Fruit fly (Drosophila melanogaster): Measurements from ENCODE around the gene CG34164.

Gene CG34164

DNA sequence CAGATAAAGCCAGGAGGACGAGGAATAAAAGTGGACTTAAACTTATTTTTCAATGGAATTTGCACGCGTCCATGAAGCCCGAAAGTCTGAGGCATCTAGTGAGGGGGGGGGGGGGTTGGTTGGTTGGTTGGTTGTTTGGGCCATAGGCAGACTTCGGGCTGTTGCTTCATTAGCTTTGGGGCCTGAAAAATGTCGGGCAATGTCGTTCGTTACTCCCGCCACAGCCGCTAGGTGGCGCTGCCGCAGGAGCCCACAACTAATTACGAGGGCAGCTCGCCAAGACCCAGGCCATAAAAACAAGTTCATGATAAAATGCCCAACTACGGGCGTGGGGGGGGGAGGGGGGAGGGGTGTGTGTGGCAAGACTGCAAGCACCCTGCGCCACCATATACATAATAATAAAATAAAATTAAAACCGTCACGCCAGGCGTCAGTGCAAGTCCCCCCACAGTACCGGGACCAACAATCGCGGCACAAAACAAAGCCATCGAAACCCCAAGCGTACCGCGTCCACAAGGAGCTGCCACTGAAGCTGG is 22.0 kb downstream of the CG34164 start:
- TF ChIP-seq h (optimal IDR thresholded peaks at IDR 0.05), result no peak
- no peak for TF ChIP-seq ttk (optimal IDR thresholded peaks at IDR 0.05)
- TF ChIP-seq psq (optimal IDR thresholded peaks at IDR 0.05), result no peak
- no peak for TF ChIP-seq Sin3A (optimal IDR thresholded peaks at IDR 0.05)
- no peak for TF ChIP-seq Myc (optimal IDR thresholded peaks at IDR 0.05)

DNA sequence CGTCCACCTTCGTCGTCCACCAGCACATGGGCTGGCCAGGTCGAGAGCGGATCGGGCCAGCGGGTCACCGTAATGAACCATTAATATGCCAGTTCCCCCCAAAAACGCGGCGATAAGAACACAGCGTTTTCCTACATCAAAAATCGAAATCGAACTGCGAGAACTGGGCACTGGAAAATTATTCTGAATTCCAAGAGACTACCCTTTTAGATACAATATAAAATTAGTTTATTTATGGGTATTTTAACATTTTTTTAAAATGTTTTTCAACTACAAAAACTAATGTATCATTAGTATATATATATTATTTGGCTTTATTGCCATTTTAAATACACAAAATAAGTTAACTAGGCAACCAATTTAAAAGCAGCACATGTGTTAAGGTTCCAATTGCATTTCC is 22.5 kb downstream of the CG34164 start:
- TF ChIP-seq Myc (optimal IDR thresholded peaks at IDR 0.05), result no peak
- TF ChIP-seq insv (optimal IDR thresholded peaks at IDR 0.05), result no peak
- TF ChIP-seq ttk (optimal IDR thresholded peaks at IDR 0.05), result no peak

DNA sequence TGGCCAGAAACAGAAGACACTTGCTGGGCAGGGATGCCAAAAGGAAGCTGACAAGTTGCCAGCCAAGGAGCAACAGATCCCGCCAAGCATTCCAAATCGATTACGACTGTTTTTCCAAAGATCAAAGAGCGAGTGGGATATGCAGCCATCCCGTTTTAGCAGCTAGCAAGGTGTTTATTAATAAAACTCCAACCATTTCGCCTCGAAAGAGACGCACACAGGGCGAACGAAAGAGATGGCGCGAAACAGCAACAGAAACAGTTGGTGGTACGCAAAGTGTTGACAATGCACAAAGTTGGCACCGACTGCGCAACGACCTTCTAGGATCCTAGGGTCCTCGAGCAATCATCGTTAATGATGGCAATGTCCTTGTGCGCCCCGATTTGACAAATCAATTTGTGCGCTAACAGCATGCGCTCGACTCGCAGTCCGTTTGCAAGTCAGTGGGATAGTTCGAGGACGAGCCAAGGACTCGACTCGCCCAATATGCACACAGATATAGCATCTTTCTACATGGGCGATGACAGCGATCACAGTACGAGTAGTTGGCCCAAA is 23.8 kb downstream of the CG34164 start:
- TF ChIP-seq ttk (optimal IDR thresholded peaks at IDR 0.05), result no peak
- no peak for TF ChIP-seq insv (optimal IDR thresholded peaks at IDR 0.05)
- no peak for TF ChIP-seq Sin3A (optimal IDR thresholded peaks at IDR 0.05)
- no peak for TF ChIP-seq h (optimal IDR thresholded peaks at IDR 0.05)
- TF ChIP-seq psq (optimal IDR thresholded peaks at IDR 0.05), result no peak
- no peak for TF ChIP-seq Myc (optimal IDR thresholded peaks at IDR 0.05)

DNA sequence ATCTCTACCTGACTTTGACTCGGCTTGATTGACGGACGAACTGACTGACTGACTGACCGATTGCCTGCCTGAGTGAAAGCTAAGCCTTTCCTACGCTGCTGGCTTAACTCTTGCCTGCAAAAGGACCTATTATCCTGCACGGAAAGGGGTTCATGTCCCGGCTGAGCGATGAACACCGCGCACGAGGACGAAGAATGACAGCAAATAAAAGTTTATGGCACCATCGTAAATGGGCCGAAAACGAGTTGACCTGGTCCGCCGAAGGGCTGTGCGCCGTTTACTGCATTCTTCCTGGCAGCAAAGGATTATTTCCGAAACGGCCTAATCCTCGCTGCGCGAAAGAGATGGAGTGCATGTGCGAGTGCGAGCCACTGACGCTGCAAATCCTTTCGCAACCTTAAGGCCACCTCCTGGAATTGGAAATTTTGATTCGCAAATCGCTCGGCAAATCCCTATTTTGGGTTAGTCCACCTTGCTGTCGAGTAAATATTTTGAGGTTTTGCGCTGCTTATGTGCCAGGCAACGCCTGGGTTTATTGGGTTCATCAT is 25.0 kb downstream of the CG34164 start:
- no peak for TF ChIP-seq h (optimal IDR thresholded peaks at IDR 0.05)
- no peak for TF ChIP-seq insv (optimal IDR thresholded peaks at IDR 0.05)
- no peak for TF ChIP-seq Sin3A (optimal IDR thresholded peaks at IDR 0.05)

DNA sequence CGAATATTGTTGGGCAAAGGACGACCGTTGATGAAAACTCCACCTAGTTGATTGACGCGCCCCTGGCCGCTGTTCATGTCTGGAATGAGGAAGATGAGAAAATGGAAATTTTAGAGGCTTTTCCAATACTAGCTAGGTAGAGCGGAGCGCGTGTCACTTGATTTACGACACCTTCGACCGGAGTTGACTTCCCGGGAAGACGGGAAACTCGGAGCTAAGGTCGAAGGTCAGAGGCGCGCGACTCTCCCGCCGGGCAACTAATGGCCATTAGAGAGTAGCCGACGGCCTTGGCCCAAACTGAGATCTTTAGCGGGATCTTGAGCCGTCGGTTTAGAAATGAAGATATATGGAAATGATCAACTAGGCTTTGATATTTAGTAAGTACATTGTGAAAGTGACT is 28.9 kb downstream of the CG34164 start:
- TF ChIP-seq psq (optimal IDR thresholded peaks at IDR 0.05) (no peak), ttk (optimal IDR thresholded peaks at IDR 0.05) (no peak), Myc (optimal IDR thresholded peaks at IDR 0.05) (no peak), h (optimal IDR thresholded peaks at IDR 0.05) (no peak)

DNA sequence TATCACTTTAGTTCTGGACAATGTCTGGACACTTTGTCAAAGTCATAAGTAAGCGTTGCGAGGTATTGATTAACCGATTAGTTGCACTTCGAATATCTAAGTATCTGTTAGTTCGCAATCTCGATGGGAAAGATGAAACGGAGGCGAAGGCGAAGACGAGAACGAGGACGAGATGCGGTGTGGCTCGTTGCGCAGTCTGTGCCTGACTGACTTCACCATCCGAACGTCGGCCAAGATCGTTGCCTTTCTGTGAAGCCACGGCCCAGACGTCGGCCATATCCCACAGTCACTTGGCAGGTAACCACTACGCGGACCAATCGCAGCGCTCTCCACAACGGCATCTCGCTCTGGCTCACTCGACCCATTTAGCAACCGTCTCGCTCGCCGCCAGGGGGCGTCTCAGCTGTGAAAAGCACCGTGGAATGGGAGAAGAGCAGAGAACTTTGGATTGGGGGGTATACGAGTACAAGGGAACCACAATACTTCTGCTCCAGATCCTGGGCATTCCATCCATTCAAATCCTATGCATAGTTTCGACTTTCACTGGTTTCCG is 29.5 kb downstream of the CG34164 start, which contains the start of gene prd:
Gene prd, minus strand, starts transcription at position 209 of the 553 bp plus-strand sequence.
- TF ChIP-seq insv (optimal IDR thresholded peaks at IDR 0.05) (no peak), h (optimal IDR thresholded peaks at IDR 0.05) (no peak), psq (optimal IDR thresholded peaks at IDR 0.05) (no peak), Sin3A (optimal IDR thresholded peaks at IDR 0.05) (no peak), ttk (optimal IDR thresholded peaks at IDR 0.05) (no peak), Myc (optimal IDR thresholded peaks at IDR 0.05) (no peak)

DNA sequence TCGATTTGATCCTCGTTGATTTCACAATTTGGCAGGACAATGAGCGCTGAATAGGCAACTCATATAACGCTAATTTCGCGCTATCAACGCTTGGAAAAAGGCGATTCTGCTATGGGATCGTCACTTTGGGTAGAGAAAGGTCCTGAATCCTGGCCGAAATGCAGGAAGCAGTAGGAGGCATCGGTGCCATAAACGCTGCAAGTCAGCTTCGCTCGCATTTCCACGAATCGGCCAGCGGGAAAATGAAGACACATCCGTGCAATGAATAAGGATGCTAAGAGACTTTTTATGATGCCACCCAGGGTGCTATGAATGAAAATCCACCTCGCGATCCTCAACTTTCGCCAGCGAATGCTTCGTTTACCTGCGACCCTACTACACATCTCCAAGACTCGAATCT is 31.3 kb downstream of the CG34164 start:
- TF ChIP-seq h (optimal IDR thresholded peaks at IDR 0.05), result no peak
- TF ChIP-seq psq (optimal IDR thresholded peaks at IDR 0.05), result no peak
- TF ChIP-seq Myc (optimal IDR thresholded peaks at IDR 0.05), result no peak

DNA sequence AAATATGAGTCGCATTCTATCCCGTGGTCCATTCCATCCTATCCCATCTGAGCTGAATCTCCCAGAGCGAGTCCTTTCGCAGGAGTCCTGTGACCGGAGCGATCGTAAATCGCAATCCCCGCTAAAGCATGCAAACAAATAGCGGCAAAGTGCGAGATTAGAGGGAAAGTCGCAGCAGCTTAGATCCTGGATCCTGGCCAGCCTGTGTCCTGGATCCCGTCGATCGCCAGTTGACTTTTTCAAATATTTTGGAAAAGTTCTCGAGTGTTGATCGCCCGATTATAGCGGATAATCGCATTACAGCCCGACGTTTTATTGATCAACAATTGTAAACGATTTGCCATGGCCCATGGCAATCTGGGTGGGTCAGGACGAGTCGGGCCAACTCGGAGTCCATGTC is 33.0 kb downstream of the CG34164 start:
- TF ChIP-seq insv (optimal IDR thresholded peaks at IDR 0.05) (no peak), Myc (optimal IDR thresholded peaks at IDR 0.05) (no peak), Sin3A (optimal IDR thresholded peaks at IDR 0.05) (no peak), ttk (optimal IDR thresholded peaks at IDR 0.05) (no peak), h (optimal IDR thresholded peaks at IDR 0.05) (no peak), psq (optimal IDR thresholded peaks at IDR 0.05) (no peak)

DNA sequence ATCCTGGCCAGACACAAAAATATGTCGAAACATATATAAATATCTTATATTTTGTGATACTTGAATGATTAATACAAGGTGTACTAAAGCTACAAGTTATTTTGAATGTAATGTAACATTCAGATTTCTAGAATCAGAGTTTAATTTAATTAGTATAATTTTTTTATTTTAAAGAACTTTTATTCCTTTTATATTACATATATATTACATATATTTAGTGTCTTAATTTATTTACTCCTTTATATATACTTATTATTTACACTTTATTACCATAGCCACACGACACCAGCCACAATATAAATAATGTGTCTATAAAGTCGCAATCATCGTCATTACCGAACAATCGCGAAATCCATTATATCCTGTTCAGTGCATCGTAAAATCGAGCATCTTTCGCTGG is 35.4 kb downstream of the CG34164 start, which contains the start of gene Pex19:
Gene Pex19, plus strand, starts transcription at position 301 of the 400 bp plus-strand sequence.
- no peak for TF ChIP-seq psq (optimal IDR thresholded peaks at IDR 0.05)
- no peak for TF ChIP-seq Sin3A (optimal IDR thresholded peaks at IDR 0.05)
- no peak for TF ChIP-seq h (optimal IDR thresholded peaks at IDR 0.05)
- no peak for TF ChIP-seq Myc (optimal IDR thresholded peaks at IDR 0.05)
- TF ChIP-seq insv (optimal IDR thresholded peaks at IDR 0.05), result no peak
- no peak for TF ChIP-seq ttk (optimal IDR thresholded peaks at IDR 0.05)

DNA sequence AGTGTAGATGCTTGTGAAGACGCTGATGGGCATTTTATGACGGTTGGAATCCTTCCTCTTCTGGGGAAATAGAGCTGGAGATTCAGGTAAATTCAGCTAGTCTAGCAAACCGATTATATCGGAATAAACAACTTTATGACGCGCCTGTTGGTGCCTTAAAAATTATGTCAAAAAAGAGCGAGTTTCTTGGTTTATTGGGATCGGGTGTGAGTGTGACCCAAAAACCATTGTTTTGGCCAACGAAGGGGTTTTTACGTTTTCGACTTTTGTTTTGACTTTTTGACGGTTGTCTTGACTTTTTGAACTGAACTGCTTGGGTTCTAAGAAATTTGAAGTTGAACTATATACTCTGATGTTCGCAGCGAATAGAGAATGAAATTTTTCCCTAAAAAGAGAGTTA is 35.9 kb downstream of the CG34164 start:
- no peak for TF ChIP-seq insv (optimal IDR thresholded peaks at IDR 0.05)
- no peak for TF ChIP-seq psq (optimal IDR thresholded peaks at IDR 0.05)
- TF ChIP-seq ttk (optimal IDR thresholded peaks at IDR 0.05), result no peak
- TF ChIP-seq Myc (optimal IDR thresholded peaks at IDR 0.05), result no peak
- no peak for TF ChIP-seq h (optimal IDR thresholded peaks at IDR 0.05)
- TF ChIP-seq Sin3A (optimal IDR thresholded peaks at IDR 0.05), result no peak

DNA sequence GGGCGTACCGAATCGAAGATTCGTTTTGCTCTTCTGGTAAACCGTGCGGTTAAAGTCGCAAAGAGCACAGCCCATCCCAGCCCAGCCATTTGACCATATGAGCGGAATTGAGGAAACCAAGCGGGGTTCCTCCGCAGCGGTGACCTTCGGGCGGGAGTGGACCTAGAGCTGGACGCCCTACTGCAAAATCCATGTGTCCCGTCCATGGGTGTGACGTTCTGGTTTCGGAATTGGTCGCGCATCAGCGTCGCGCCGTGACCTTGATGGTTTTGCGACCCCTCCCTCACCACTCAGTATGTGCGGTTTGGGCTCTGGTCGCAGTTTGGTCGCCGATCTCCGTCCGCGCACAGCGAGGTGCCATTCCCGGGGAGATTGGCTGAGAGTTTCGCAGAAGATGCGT is 36.6 kb downstream of the CG34164 start:
- TF ChIP-seq insv (optimal IDR thresholded peaks at IDR 0.05), result no peak
- no peak for TF ChIP-seq Myc (optimal IDR thresholded peaks at IDR 0.05)

DNA sequence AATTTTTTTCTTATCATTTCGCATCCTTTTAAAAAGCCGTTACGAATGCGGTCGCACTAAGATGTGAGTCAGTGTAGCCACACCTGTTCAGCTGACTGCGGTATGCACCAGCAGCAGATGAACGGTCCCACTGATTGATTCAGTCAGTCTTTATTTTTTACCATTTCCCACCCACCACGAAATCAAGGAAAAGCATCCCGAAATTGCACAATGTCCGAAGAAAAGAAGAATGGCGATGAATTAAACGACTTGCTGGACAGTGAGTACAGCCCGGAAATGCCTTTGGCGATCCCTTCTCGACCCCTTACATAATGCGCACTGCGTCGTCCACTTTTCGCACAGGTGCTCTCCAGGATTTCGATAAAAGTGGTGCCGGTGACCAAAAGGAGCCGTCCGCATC is 37.5 kb downstream of the CG34164 start:
- TF ChIP-seq psq (optimal IDR thresholded peaks at IDR 0.05) (no peak), Sin3A (optimal IDR thresholded peaks at IDR 0.05) (no peak), h (optimal IDR thresholded peaks at IDR 0.05) (no peak), insv (optimal IDR thresholded peaks at IDR 0.05) (no peak), ttk (optimal IDR thresholded peaks at IDR 0.05) (no peak), Myc (optimal IDR thresholded peaks at IDR 0.05) (no peak)

DNA sequence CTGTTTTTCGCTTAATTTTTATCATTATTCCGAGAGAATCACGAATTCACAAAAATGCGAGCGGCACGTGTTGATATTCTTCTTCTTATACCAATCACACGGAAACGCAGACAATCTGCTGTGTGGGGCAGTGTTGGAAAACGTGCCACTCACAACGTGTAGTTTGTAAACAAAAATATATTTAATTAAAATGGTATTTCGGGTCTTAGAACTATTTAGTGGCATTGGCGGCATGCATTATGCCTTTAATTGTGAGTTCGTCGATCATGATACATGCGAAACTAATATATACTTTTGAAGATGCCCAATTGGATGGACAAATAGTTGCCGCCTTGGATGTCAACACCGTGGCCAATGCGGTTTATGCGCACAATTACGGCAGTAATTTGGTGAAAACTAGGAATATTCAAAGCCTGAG is 40.3 kb downstream of the CG34164 start, which contains the start of the genes CG6712 and Mt2:
Gene CG6712, minus strand, starts transcription at position 116 of the 418 bp plus-strand sequence.
Gene Mt2, plus strand, starts transcription at position 130 of the 418 bp plus-strand sequence.
- no peak for TF ChIP-seq ttk (optimal IDR thresholded peaks at IDR 0.05)
- TF ChIP-seq Myc (optimal IDR thresholded peaks at IDR 0.05), result no peak
- TF ChIP-seq Sin3A (optimal IDR thresholded peaks at IDR 0.05), result no peak
- TF ChIP-seq h (optimal IDR thresholded peaks at IDR 0.05), result no peak
- TF ChIP-seq insv (optimal IDR thresholded peaks at IDR 0.05), result no peak
- TF ChIP-seq psq (optimal IDR thresholded peaks at IDR 0.05), result no peak
